Fruit fly (Drosophila melanogaster) whole organism: ENCODE measurements around the gene Sf3a2.

Experiments
- CG8478 ChIP-seq: fragments of >200 bp; optimal IDR thresholded peaks from 2 replicates; lab custom pipeline; 2018; ENCODE audit warnings: inconsistent platforms
- Dll ChIP-seq: fragments of >200 bp; optimal IDR thresholded peaks from 2 replicates; lab custom pipeline; 2017
- EcR ChIP-seq, 2 experiments: fragments of >200 bp; optimal IDR thresholded peaks; 2 replicates each; lab custom pipeline; 2017; ENCODE audit warnings: missing biosample characterization in 2 of 2, missing genetic modification characterization in 2 of 2, missing genetic modification reagents in 2 of 2
- pan ChIP-seq: fragments of >200 bp; optimal IDR thresholded peaks from 2 replicates; lab custom pipeline; 2017
- psq ChIP-seq: fragments of >200 bp; optimal IDR thresholded peaks from 2 replicates; lab custom pipeline; 2017
- usp ChIP-seq: fragments of >200 bp; optimal IDR thresholded peaks from 2 replicates; lab custom pipeline; 2017; ENCODE audit warnings: missing biosample characterization, missing genetic modification characterization, mixed read lengths

The Sf3a2 gene

dm6 chr3L:12835511-12836479 is 22.0 kb upstream of the Sf3a2 start:
- TF ChIP-seq psq (no peak), Dll (lab: Kevin White, UChicago) (no peak), EcR (GFP tag; optimal IDR thresholded peaks at IDR 0.05; lab: Kevin White, UChicago) (no peak), pan (lab: Kevin White, UChicago) (no peak)

dm6 chr3L:12834526-12835213 is 20.9 kb upstream of the Sf3a2 start:
- no peak for TF ChIP-seq CG8478
- no peak for TF ChIP-seq Dll (lab: Kevin White, UChicago)
- no peak for TF ChIP-seq psq
- TF ChIP-seq usp, result no peak
- TF ChIP-seq pan (lab: Kevin White, UChicago), result no peak
- TF ChIP-seq EcR (GFP tag; optimal IDR thresholded peaks at IDR 0.05; lab: Kevin White, UChicago), result no peak

- no peak for TF ChIP-seq usp
- no peak for TF ChIP-seq CG8478
- TF ChIP-seq EcR (GFP tag; optimal IDR thresholded peaks at IDR 0.05; lab: Kevin White, UChicago), result no peak
- TF ChIP-seq pan (lab: Kevin White, UChicago), result no peak
- no peak for TF ChIP-seq Dll (lab: Kevin White, UChicago)
- TF ChIP-seq psq, result no peak
Observed at dm6 chr3L:12833864-12834525, 20.2 kb upstream of the Sf3a2 start.

- no peak for TF ChIP-seq usp
- TF ChIP-seq EcR (GFP tag; optimal IDR thresholded peaks at IDR 0.05; lab: Kevin White, UChicago), result no peak
- TF ChIP-seq Dll (lab: Kevin White, UChicago), result no peak
- TF ChIP-seq pan (lab: Kevin White, UChicago), result no peak
- TF ChIP-seq psq, result no peak
- no peak for TF ChIP-seq CG8478
Observed at dm6 chr3L:12833354-12833753, 19.5 kb upstream of the Sf3a2 start.

dm6 chr3L:12832355-12832881 is 18.6 kb upstream of the Sf3a2 start:
- peak in 1 of 2 experiments; percentile 93 for TF ChIP-seq EcR (GFP tag; optimal IDR thresholded peaks at IDR 0.05; lab: Kevin White, UChicago)
- TF ChIP-seq Dll (lab: Kevin White, UChicago), result no peak
- no peak for TF ChIP-seq usp

dm6 chr3L:12831290-12831952 is 17.6 kb upstream of the Sf3a2 start:
- TF ChIP-seq CG8478 (no peak), pan (lab: Kevin White, UChicago) (no peak), Dll (lab: Kevin White, UChicago) (no peak), psq (no peak), usp (no peak), EcR (GFP tag; optimal IDR thresholded peaks at IDR 0.05; lab: Kevin White, UChicago) (no peak)

- TF ChIP-seq Dll (lab: Kevin White, UChicago), result no peak
- no peak for TF ChIP-seq pan (lab: Kevin White, UChicago)
- no peak for TF ChIP-seq CG8478
- TF ChIP-seq usp, result no peak
- TF ChIP-seq psq, result no peak
- TF ChIP-seq EcR (GFP tag; optimal IDR thresholded peaks at IDR 0.05; lab: Kevin White, UChicago), result no peak
Observed at dm6 chr3L:12830416-12830815, 16.6 kb upstream of the Sf3a2 start.

- no peak for TF ChIP-seq Dll (lab: Kevin White, UChicago)
- no peak for TF ChIP-seq CG8478
- TF ChIP-seq EcR (GFP tag; optimal IDR thresholded peaks at IDR 0.05; lab: Kevin White, UChicago), result no peak
- no peak for TF ChIP-seq pan (lab: Kevin White, UChicago)
- TF ChIP-seq psq, result no peak
- TF ChIP-seq usp, result no peak
Observed at dm6 chr3L:12828532-12828931, 14.7 kb upstream of the Sf3a2 start.

- no peak for TF ChIP-seq psq
- TF ChIP-seq EcR (GFP tag; optimal IDR thresholded peaks at IDR 0.05; lab: Kevin White, UChicago), result no peak
- no peak for TF ChIP-seq Dll (lab: Kevin White, UChicago)
- TF ChIP-seq pan (lab: Kevin White, UChicago), result no peak
- no peak for TF ChIP-seq CG8478
- TF ChIP-seq usp, result no peak
Observed at dm6 chr3L:12827705-12828104, 13.9 kb upstream of the Sf3a2 start.

dm6 chr3L:12815756-12816155 is 1.9 kb upstream of the Sf3a2 start:
- no peak for TF ChIP-seq EcR (GFP tag; optimal IDR thresholded peaks at IDR 0.05; lab: Kevin White, UChicago)
- TF ChIP-seq CG8478, result no peak
- TF ChIP-seq Dll (lab: Kevin White, UChicago), result no peak
- TF ChIP-seq pan (lab: Kevin White, UChicago), result no peak
- TF ChIP-seq usp, result no peak
- TF ChIP-seq psq, result no peak

dm6 chr3L:12814806-12815205 is 987 bp upstream of the Sf3a2 start:
- no peak for TF ChIP-seq psq
- TF ChIP-seq CG8478, result no peak
- no peak for TF ChIP-seq EcR (GFP tag; optimal IDR thresholded peaks at IDR 0.05; lab: Kevin White, UChicago)
- no peak for TF ChIP-seq Dll (lab: Kevin White, UChicago)
- TF ChIP-seq usp, result no peak
- no peak for TF ChIP-seq pan (lab: Kevin White, UChicago)
